Worm (Caenorhabditis elegans) whole organism, late embryonic: ENCODE data around the gene F18G5.6.
A peak's percentile ranks its signal among the peaks of the same experiment; 100 is the strongest.

ENCODE experiments used
- C08G9.2 ChIP-seq: sonication (generic microtip); optimal IDR thresholded peaks from 2 replicates; lab custom pipeline; 2016; ENCODE audit warnings: mild to moderate bottlenecking, missing genetic modification characterization, moderate library complexity, missing compliant biosample characterization
- C38D4.7 ChIP-seq: fragments of 200-800 bp; sonication (Bioruptor generic); optimal IDR thresholded peaks from 2 replicates; lab custom pipeline; 2018; ENCODE audit warnings: mild to moderate bottlenecking, missing genetic modification characterization, moderate library complexity, missing compliant biosample characterization
- T23F11.4 ChIP-seq: fragments of 200-800 bp; sonication (Bioruptor generic); optimal IDR thresholded peaks from 2 replicates; lab custom pipeline; 2018; ENCODE audit warnings: mild to moderate bottlenecking, missing genetic modification characterization, missing compliant biosample characterization
- ahr-1 ChIP-seq: sonication (generic microtip); optimal IDR thresholded peaks from 2 replicates; lab custom pipeline; 2016; ENCODE audit warnings: missing genetic modification characterization, missing compliant biosample characterization
- ceh-14 ChIP-seq: sonication (generic microtip); optimal IDR thresholded peaks from 2 replicates; lab custom pipeline; 2016; ENCODE audit warnings: missing genotype, missing genetic modification characterization, missing compliant biosample characterization
- ceh-18 ChIP-seq: sonication (generic microtip); optimal IDR thresholded peaks from 2 replicates; lab custom pipeline; 2016; ENCODE audit warnings: missing genetic modification characterization, missing compliant biosample characterization
- ceh-2 ChIP-seq: sonication (generic microtip); optimal IDR thresholded peaks from 2 replicates; lab custom pipeline; 2016; ENCODE audit warnings: missing genotype, missing genetic modification characterization, missing compliant biosample characterization
- ceh-22 ChIP-seq: sonication (generic microtip); optimal IDR thresholded peaks from 2 replicates; lab custom pipeline; 2017; ENCODE audit warnings: missing biosample characterization, missing genetic modification characterization
- ceh-24 ChIP-seq: sonication (generic microtip); optimal IDR thresholded peaks from 2 replicates; lab custom pipeline; 2016; ENCODE audit warnings: mild to moderate bottlenecking, missing genetic modification characterization, missing compliant biosample characterization
- ceh-31 ChIP-seq: sonication (generic microtip); optimal IDR thresholded peaks from 2 replicates; lab custom pipeline; 2016; ENCODE audit warnings: missing genetic modification characterization, missing compliant biosample characterization
- ceh-45 ChIP-seq: fragments of 200-800 bp; sonication (Bioruptor generic); IDR thresholded peaks from 2 replicates; pipeline ENCODE4 v1.3.6; 2022; ENCODE audit warnings: missing genetic modification reagents, missing genetic modification characterization, missing compliant biosample characterization
- ceh-48 ChIP-seq: sonication (generic microtip); optimal IDR thresholded peaks from 2 replicates; lab custom pipeline; 2016; ENCODE audit warnings: missing genetic modification characterization, inconsistent platforms, missing compliant biosample characterization
- ceh-9 ChIP-seq: sonication (generic microtip); optimal IDR thresholded peaks from 2 replicates; lab custom pipeline; 2016; ENCODE audit warnings: mild to moderate bottlenecking, missing genetic modification characterization, inconsistent platforms, missing compliant biosample characterization
- dmd-4 ChIP-seq: sonication (generic microtip); optimal IDR thresholded peaks from 2 replicates; lab custom pipeline; 2016; ENCODE audit warnings: borderline replicate concordance, missing genetic modification characterization, missing compliant biosample characterization
- dve-1 ChIP-seq: sonication (generic microtip); optimal IDR thresholded peaks from 2 replicates; lab custom pipeline; 2017; ENCODE audit warnings: antibody characterized with exemption, mild to moderate bottlenecking, missing genetic modification characterization, missing compliant biosample characterization
- elt-2 ChIP-seq: sonication (generic microtip); optimal IDR thresholded peaks from 2 replicates; lab custom pipeline; 2016; ENCODE audit warnings: missing genetic modification reagents, missing genetic modification characterization, missing compliant biosample characterization
- elt-4 ChIP-seq: sonication (generic microtip); optimal IDR thresholded peaks from 2 replicates; lab custom pipeline; 2016; ENCODE audit warnings: missing genetic modification characterization, missing compliant biosample characterization
- ets-4 ChIP-seq: sonication (generic microtip); optimal IDR thresholded peaks from 2 replicates; lab custom pipeline; 2016; ENCODE audit warnings: missing genetic modification characterization, missing compliant biosample characterization
- eyg-1 ChIP-seq: sonication (generic microtip); optimal IDR thresholded peaks from 2 replicates; lab custom pipeline; 2016; ENCODE audit warnings: missing genotype, missing genetic modification characterization, missing compliant biosample characterization
- hlh-13 ChIP-seq: fragments of 200-800 bp; sonication (Bioruptor generic); optimal IDR thresholded peaks from 2 replicates; lab custom pipeline; 2018; ENCODE audit warnings: mild to moderate bottlenecking, missing genetic modification characterization, missing compliant biosample characterization
- hlh-30 ChIP-seq: sonication (generic microtip); optimal IDR thresholded peaks from 2 replicates; lab custom pipeline; 2017; ENCODE audit warnings: antibody characterized with exemption, missing genetic modification characterization, missing compliant biosample characterization; ENCODE audit not compliant: insufficient read depth
- lim-6 ChIP-seq: sonication (generic microtip); optimal IDR thresholded peaks from 2 replicates; lab custom pipeline; 2016; ENCODE audit warnings: missing genetic modification characterization, missing compliant biosample characterization
- lin-11 ChIP-seq: fragments of 200-800 bp; sonication (Bioruptor generic); optimal IDR thresholded peaks from 2 replicates; lab custom pipeline; 2018; ENCODE audit warnings: mild to moderate bottlenecking, missing genetic modification characterization, missing compliant biosample characterization
- madf-2 ChIP-seq: sonication (generic microtip); optimal IDR thresholded peaks from 2 replicates; lab custom pipeline; 2017; ENCODE audit warnings: missing genetic modification characterization, missing compliant biosample characterization
- mec-3 ChIP-seq: sonication (generic microtip); optimal IDR thresholded peaks from 2 replicates; lab custom pipeline; 2016; ENCODE audit warnings: borderline replicate concordance, missing genetic modification characterization, missing compliant biosample characterization
- nhr-232 ChIP-seq: sonication (generic microtip); optimal IDR thresholded peaks from 2 replicates; lab custom pipeline; 2016; ENCODE audit warnings: missing genetic modification characterization, missing compliant biosample characterization
- npax-4 ChIP-seq: sonication (generic microtip); optimal IDR thresholded peaks from 2 replicates; lab custom pipeline; 2016; ENCODE audit warnings: missing genetic modification characterization, missing compliant biosample characterization
- odd-2 ChIP-seq: sonication (generic microtip); optimal IDR thresholded peaks from 2 replicates; lab custom pipeline; 2017; ENCODE audit warnings: antibody characterized with exemption, mild to moderate bottlenecking, missing genetic modification characterization, missing compliant biosample characterization
- pag-3 ChIP-seq: sonication (generic microtip); optimal IDR thresholded peaks from 2 replicates; lab custom pipeline; 2016; ENCODE audit warnings: missing compliant biosample characterization, missing genetic modification characterization, borderline replicate concordance
- pat-9 ChIP-seq: fragments of 200-800 bp; sonication (Bioruptor generic); optimal IDR thresholded peaks from 2 replicates; lab custom pipeline; 2018; ENCODE audit warnings: mild to moderate bottlenecking, missing genetic modification characterization, moderate library complexity, missing compliant biosample characterization
- pax-1 ChIP-seq: fragments of 150-350 bp; optimal IDR thresholded peaks from 2 replicates; lab custom pipeline; 2014; ENCODE audit warnings: missing biosample characterization, missing genetic modification characterization
- pqm-1 ChIP-seq: sonication (generic microtip); optimal IDR thresholded peaks from 2 replicates; lab custom pipeline; 2016; ENCODE audit warnings: missing genetic modification characterization, missing compliant biosample characterization
- pros-1 ChIP-seq: fragments of 150-350 bp; optimal IDR thresholded peaks from 2 replicates; lab custom pipeline; 2014; ENCODE audit warnings: missing biosample characterization, missing genetic modification reagents, missing genetic modification characterization
- sdc-2 ChIP-seq: sonication (generic microtip); optimal IDR thresholded peaks from 2 replicates; lab custom pipeline; 2016; ENCODE audit warnings: missing genotype, missing genetic modification characterization, missing compliant biosample characterization
- sox-2 ChIP-seq: fragments of 200-800 bp; sonication (Bioruptor generic); IDR thresholded peaks from 2 replicates; pipeline ENCODE4 v1.3.6; 2022; ENCODE audit warnings: missing genetic modification reagents, missing genetic modification characterization, missing compliant biosample characterization
- sox-4 ChIP-seq: sonication (generic microtip); optimal IDR thresholded peaks from 2 replicates; lab custom pipeline; 2017; ENCODE audit warnings: mild to moderate bottlenecking, missing genetic modification characterization, inconsistent platforms, missing compliant biosample characterization
- tbx-7 ChIP-seq: sonication (generic microtip); optimal IDR thresholded peaks from 2 replicates; lab custom pipeline; 2016; ENCODE audit warnings: missing genotype, missing genetic modification characterization, missing compliant biosample characterization
- ttx-3 ChIP-seq: sonication (generic microtip); optimal IDR thresholded peaks from 2 replicates; lab custom pipeline; 2016; ENCODE audit warnings: missing genetic modification reagents, missing genetic modification characterization, missing compliant biosample characterization
- unc-3 ChIP-seq, 2 experiments: fragments of 200-800 bp in 1 of 2; sonication (Bioruptor generic) in 1 of 2; sonication (generic microtip) in 1 of 2; conservative IDR thresholded peaks in 1 of 2; optimal IDR thresholded peaks in 1 of 2; 2 replicates each; pipeline versions ENCODE4 v1.3.6 to Lab custom; 2016 to 2022; ENCODE audit warnings: missing compliant biosample characterization in 2 of 2, missing genetic modification characterization in 2 of 2, missing genetic modification reagents in 1 of 2
- unc-42 ChIP-seq: sonication (generic microtip); optimal IDR thresholded peaks from 2 replicates; lab custom pipeline; 2016; ENCODE audit warnings: missing genotype, missing genetic modification characterization, missing compliant biosample characterization
- unc-55 ChIP-seq: sonication (generic microtip); optimal IDR thresholded peaks from 2 replicates; lab custom pipeline; 2017; ENCODE audit warnings: missing biosample characterization, missing genetic modification reagents, missing genetic modification characterization
- unc-86 ChIP-seq: sonication (generic microtip); optimal IDR thresholded peaks from 2 replicates; lab custom pipeline; 2016; ENCODE audit warnings: missing genetic modification characterization, missing compliant biosample characterization
- zip-5 ChIP-seq: sonication (generic microtip); optimal IDR thresholded peaks from 2 replicates; lab custom pipeline; 2016; ENCODE audit warnings: missing genetic modification characterization, missing compliant biosample characterization

The F18G5.6 gene

ce11 chrX:9237708-9238107, 26.4 kb downstream of the F18G5.6 start:
- TF ChIP-seq odd-2 (no peak), sox-2 (no peak), pag-3 (tag; lab: Kevin White, UChicago) (no peak), T23F11.4 (GFP tag; lab: Kevin White, UChicago) (no peak), pros-1 (no peak), unc-86 (tag; lab: Kevin White, UChicago) (no peak), eyg-1 (tag; lab: Kevin White, UChicago) (no peak), pqm-1 (tag; lab: Kevin White, UChicago) (no peak), ceh-14 (tag; lab: Kevin White, UChicago) (no peak), dmd-4 (no peak), sox-4 (tag; lab: Kevin White, UChicago) (no peak), ceh-9 (tag; lab: Kevin White, UChicago) (no peak)

- TF ChIP-seq odd-2 (no peak), C38D4.7 (GFP tag; lab: Kevin White, UChicago) (no peak), pax-1 (tag; lab: Kevin White, UChicago) (no peak), mec-3 (tag; lab: Kevin White, UChicago) (no peak), pat-9 (tag; lab: Kevin White, UChicago) (no peak), T23F11.4 (GFP tag; lab: Kevin White, UChicago) (no peak), ceh-22 (no peak), unc-86 (tag; lab: Kevin White, UChicago) (no peak), pqm-1 (tag; lab: Kevin White, UChicago) (no peak), madf-2 (tag; lab: Kevin White, UChicago) (no peak), lim-6 (tag; lab: Kevin White, UChicago) (no peak), unc-55 (GFP tag; lab: Kevin White, UChicago) (no peak), hlh-30 (no peak)
These were observed 29.6 kb downstream of the F18G5.6 start, which contains the start of gene col-175 for ce11 chrX:9234518-9234917. TSS of gene col-175 (minus strand) at chrX:9234618.

DNA sequence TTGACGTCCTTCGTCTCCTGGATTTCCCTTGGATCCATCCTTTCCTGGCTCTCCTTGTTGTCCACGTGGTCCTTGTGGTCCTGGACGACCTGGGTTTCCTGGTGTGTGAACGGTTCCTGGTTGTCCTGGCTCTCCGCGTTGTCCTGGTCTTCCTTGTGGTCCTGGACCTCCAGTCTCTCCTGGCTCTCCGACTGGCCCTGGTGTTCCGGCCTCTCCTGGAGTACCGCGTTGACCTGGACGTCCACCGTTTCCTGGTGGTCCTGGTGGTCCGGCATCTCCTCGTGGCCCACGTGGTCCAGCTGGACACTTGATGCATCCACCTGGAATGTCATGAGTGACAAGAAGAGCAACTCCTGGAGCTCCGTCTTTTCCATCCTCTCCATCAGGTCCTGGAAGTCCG, 30.3 kb downstream of the F18G5.6 start:
- TF ChIP-seq ceh-24 (tag; lab: Kevin White, UChicago) (no peak), unc-3 (GFP tag; conservative IDR thresholded peaks at IDR 0.05; lab: Robert Waterston, UW) (no peak), unc-3 (tag; optimal IDR thresholded peaks at IDR 0.05; lab: Kevin White, UChicago) (no peak), ceh-18 (tag; lab: Kevin White, UChicago) (no peak), elt-4 (tag; lab: Kevin White, UChicago) (peak; percentile 63), ceh-45 (no peak), lin-11 (no peak), ceh-2 (tag; lab: Kevin White, UChicago) (no peak), zip-5 (tag; lab: Kevin White, UChicago) (no peak), C08G9.2 (tag; lab: Kevin White, UChicago) (peak; percentile 31), elt-2 (no peak), sdc-2 (tag; lab: Kevin White, UChicago) (peak; percentile 27)

ce11 chrX:9232037-9232436, 32.1 kb downstream of the F18G5.6 start, which contains the start of gene vav-1:
TSS of gene vav-1 (minus strand) at chrX:9232137.
- TF ChIP-seq ets-4 (no peak), npax-4 (tag; lab: Kevin White, UChicago) (no peak), elt-2 (no peak)

DNA sequence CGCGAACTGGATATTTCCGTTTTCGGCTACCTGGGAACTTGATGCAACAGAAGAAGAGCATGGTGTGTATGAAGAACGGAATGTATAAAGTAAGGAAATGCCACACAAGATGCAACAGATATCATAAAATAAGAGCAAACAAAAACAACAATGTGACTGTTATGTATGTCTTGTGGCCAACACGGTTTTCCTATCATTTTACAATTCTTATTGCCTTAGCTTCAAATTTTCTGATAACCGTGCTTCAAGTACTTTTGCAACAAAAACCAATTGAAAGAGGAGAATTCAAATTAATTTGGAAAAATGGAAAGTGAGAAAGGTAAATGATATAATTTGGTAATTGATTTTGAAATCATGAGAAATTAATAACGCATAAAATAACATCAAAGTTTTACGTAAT, 32.6 kb downstream of the F18G5.6 start:
- TF ChIP-seq ceh-48 (tag; lab: Kevin White, UChicago) (no peak), sox-4 (tag; lab: Kevin White, UChicago) (no peak), hlh-13 (GFP tag; lab: Kevin White, UChicago) (no peak), nhr-232 (no peak), unc-86 (tag; lab: Kevin White, UChicago) (no peak), dve-1 (no peak), tbx-7 (tag; lab: Kevin White, UChicago) (no peak), pag-3 (tag; lab: Kevin White, UChicago) (no peak), ahr-1 (no peak), unc-42 (tag; lab: Kevin White, UChicago) (no peak), pat-9 (tag; lab: Kevin White, UChicago) (no peak), ttx-3 (tag; lab: Kevin White, UChicago) (no peak), elt-2 (no peak), C38D4.7 (GFP tag; lab: Kevin White, UChicago) (no peak), odd-2 (no peak), eyg-1 (tag; lab: Kevin White, UChicago) (no peak), T23F11.4 (GFP tag; lab: Kevin White, UChicago) (no peak), ceh-31 (no peak), mec-3 (tag; lab: Kevin White, UChicago) (no peak)
- TF ChIP-seq, all 69 proteins: peak for 0
